Fruit fly (Drosophila melanogaster) S2 (cell line): ENCODE data around the gene Got2.

ENCODE experiments used
- CG8478 ChIP-seq: fragments of >200 bp; optimal IDR thresholded peaks from 2 replicates; lab custom pipeline; 2018
- CTCF ChIP-seq, 2 experiments: fragments of >200 bp; optimal IDR thresholded peaks; 2 replicates each; lab custom pipeline; 2018

DNA sequence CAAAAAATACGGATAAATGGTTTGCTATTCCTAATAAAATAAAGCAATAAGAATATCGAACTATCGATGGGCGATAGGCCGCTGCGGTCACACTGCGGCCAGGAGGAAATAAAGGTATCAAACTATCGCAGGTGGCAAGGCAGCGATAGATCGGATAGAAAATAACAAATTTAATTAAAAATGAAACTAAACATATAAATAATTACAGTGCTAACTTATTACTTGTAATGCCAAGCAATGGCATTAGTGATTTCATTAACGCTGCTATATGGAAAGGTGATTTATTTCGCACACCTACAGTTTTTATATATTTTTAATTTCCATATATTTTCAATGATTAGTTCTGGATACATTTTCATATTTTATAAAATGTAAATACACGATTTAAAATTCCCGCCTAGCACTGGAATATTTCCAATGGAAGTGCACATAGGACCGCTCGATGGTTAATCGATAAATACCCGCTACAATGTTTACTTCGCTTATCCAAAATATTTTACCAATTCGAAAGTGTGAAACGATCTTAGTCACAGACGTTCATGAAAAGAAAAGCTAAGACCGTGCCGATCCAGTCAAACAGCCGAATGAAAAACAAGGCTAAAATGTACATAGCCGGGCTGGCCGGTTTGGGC, 6.7 kb downstream of the Got2 start, which contains the start of the genes CG15356 and CG15362:
- TF ChIP-seq CTCF (optimal IDR thresholded peaks at IDR 0.05; lab: Kevin White, UChicago) (no peak), CG8478 (lab: Kevin White, UChicago) (no peak)
